Fruit fly (Drosophila melanogaster) whole organism, embryonic: Measurements from ENCODE around the gene CG45081.
A peak's percentile ranks its signal among the peaks of the same experiment; 100 is the strongest.

Source experiments
- CG13287 ChIP-seq: fragments of 200-800 bp; sonication (Bioruptor generic); IDR thresholded peaks from 2 replicates; pipeline ENCODE4 v1.3.6; 2022; ENCODE audit warnings: missing biosample characterization, missing genetic modification characterization; ENCODE audit not compliant: partially characterized antibody
- CG13894 ChIP-seq: fragments of 200-800 bp; sonication (Bioruptor generic); optimal IDR thresholded peaks from 3 replicates; lab custom pipeline; 2018; ENCODE audit warnings: missing biosample characterization, mild to moderate bottlenecking, missing genetic modification characterization, moderate library complexity
- CG1603 ChIP-seq: fragments of 200-800 bp; sonication (Bioruptor generic); optimal IDR thresholded peaks from 2 replicates; lab custom pipeline; 2019; ENCODE audit warnings: missing biosample characterization, mild to moderate bottlenecking, missing genetic modification characterization, moderate library complexity
- CG17328 ChIP-seq: fragments of 200-800 bp; sonication (Bioruptor generic); IDR thresholded peaks from 2 replicates; pipeline ENCODE4 v1.3.6; 2022; ENCODE audit warnings: missing biosample characterization, missing genetic modification characterization
- CG17385 ChIP-seq: fragments of 200-800 bp; sonication (Bioruptor generic); optimal IDR thresholded peaks from 3 replicates; lab custom pipeline; 2018; ENCODE audit warnings: missing biosample characterization, mild to moderate bottlenecking, missing genetic modification characterization
- CG17912 ChIP-seq: fragments of 200-800 bp; sonication (Bioruptor generic); optimal IDR thresholded peaks from 2 replicates; lab custom pipeline; 2018; ENCODE audit warnings: missing biosample characterization, mild to moderate bottlenecking, missing genetic modification characterization
- CG18599 ChIP-seq: fragments of 200-800 bp; sonication (Bioruptor generic); optimal IDR thresholded peaks from 3 replicates; lab custom pipeline; 2017; ENCODE audit warnings: missing biosample characterization, missing genetic modification characterization, mild to moderate bottlenecking, moderate library complexity, missing genetic modification reagents
- CG2889 ChIP-seq: fragments of 200-800 bp; sonication (Bioruptor generic); IDR thresholded peaks from 3 replicates; pipeline ENCODE4 v1.3.6; 2022; ENCODE audit warnings: missing biosample characterization, missing genetic modification characterization
- CG30020 ChIP-seq: fragments of 200-800 bp; optimal IDR thresholded peaks from 2 replicates; lab custom pipeline; 2019; ENCODE audit warnings: missing biosample characterization, mild to moderate bottlenecking, missing genetic modification characterization, moderate library complexity
- CG31365 ChIP-seq: fragments of 200-800 bp; sonication (Bioruptor generic); optimal IDR thresholded peaks from 2 replicates; lab custom pipeline; 2018; ENCODE audit warnings: missing biosample characterization, mild to moderate bottlenecking, missing genetic modification characterization
- CG32767 ChIP-seq: fragments of 200-800 bp; sonication (Bioruptor generic); IDR thresholded peaks from 2 replicates; pipeline ENCODE4 v1.3.6; 2022; ENCODE audit warnings: missing biosample characterization, missing genetic modification characterization
- CG6765 ChIP-seq: fragments of 200-800 bp; sonication (Bioruptor generic); optimal IDR thresholded peaks from 3 replicates; lab custom pipeline; 2017; ENCODE audit warnings: missing biosample characterization, mild to moderate bottlenecking, missing genetic modification characterization
- CG7928 ChIP-seq: fragments of 200-800 bp; sonication (Bioruptor generic); optimal IDR thresholded peaks from 2 replicates; lab custom pipeline; 2017; ENCODE audit warnings: missing biosample characterization, mild to moderate bottlenecking, missing genetic modification characterization
- CG9727 ChIP-seq: fragments of 200-800 bp; sonication (Bioruptor generic); optimal IDR thresholded peaks from 3 replicates; lab custom pipeline; 2017; ENCODE audit warnings: missing biosample characterization, mild to moderate bottlenecking, missing genetic modification characterization
- CrebB ChIP-seq: fragments of 200-800 bp; sonication (Bioruptor generic); optimal IDR thresholded peaks from 3 replicates; lab custom pipeline; 2018; ENCODE audit warnings: missing biosample characterization, mild to moderate bottlenecking, missing genetic modification characterization
- Deaf1 ChIP-seq: fragments of 200-800 bp; optimal IDR thresholded peaks from 3 replicates; lab custom pipeline; 2019; ENCODE audit warnings: missing biosample characterization, mild to moderate bottlenecking, missing genetic modification characterization, moderate library complexity
- Dip2 ChIP-seq: fragments of 200-800 bp; sonication (Bioruptor generic); IDR thresholded peaks from 2 replicates; pipeline ENCODE4 v1.3.6; 2022; ENCODE audit warnings: missing biosample characterization, missing genetic modification characterization
- Drgx ChIP-seq: fragments of 200-800 bp; sonication (Bioruptor generic); IDR thresholded peaks from 2 replicates; pipeline ENCODE4 v1.3.6; 2022; ENCODE audit warnings: missing biosample characterization, missing genetic modification characterization
- E2f2 ChIP-seq: fragments of 200-800 bp; sonication (Bioruptor generic); IDR thresholded peaks from 2 replicates; pipeline ENCODE4 v1.3.6; 2022; ENCODE audit warnings: missing biosample characterization, missing genetic modification characterization
- ERR ChIP-seq: fragments of 200-800 bp; sonication (Bioruptor generic); optimal IDR thresholded peaks from 2 replicates; lab custom pipeline; 2016; ENCODE audit warnings: missing biosample characterization, missing genetic modification characterization
- Ets65A ChIP-seq: fragments of 200-800 bp; sonication (Bioruptor generic); peaks from one replicate; lab custom pipeline; 2016; ENCODE audit warnings: missing biosample characterization, missing genetic modification characterization
- HLH3B ChIP-seq: fragments of 200-800 bp; sonication (Bioruptor generic); IDR thresholded peaks from 2 replicates; pipeline ENCODE4 v1.3.6; 2022; ENCODE audit warnings: missing biosample characterization, missing genetic modification characterization
- Lim3 ChIP-seq: fragments of 200-800 bp; sonication (Bioruptor generic); IDR thresholded peaks from 2 replicates; pipeline ENCODE4 v1.3.6; 2022; ENCODE audit warnings: missing biosample characterization, missing genetic modification characterization
- MTF-1 ChIP-seq: fragments of 200-800 bp; sonication (Bioruptor generic); optimal IDR thresholded peaks from 2 replicates; lab custom pipeline; 2018; ENCODE audit warnings: missing biosample characterization, mild to moderate bottlenecking, missing genetic modification characterization, borderline replicate concordance
- Med ChIP-seq: fragments of 200-800 bp; sonication (Bioruptor generic); peaks from one replicate; lab custom pipeline; 2016; ENCODE audit warnings: missing biosample characterization, missing genetic modification characterization, mild to moderate bottlenecking, inconsistent platforms, moderate library complexity
- Opbp ChIP-seq: fragments of 200-800 bp; sonication (Bioruptor generic); IDR thresholded peaks from 3 replicates; pipeline ENCODE4 v1.3.6; 2022; ENCODE audit warnings: missing biosample characterization, missing genetic modification characterization; ENCODE audit not compliant: partially characterized antibody
- Sin3A ChIP-seq: fragments of >200 bp; optimal IDR thresholded peaks from 2 replicates; lab custom pipeline; 2018
- ab ChIP-seq: fragments of 200-800 bp; sonication (Bioruptor generic); optimal IDR thresholded peaks from 2 replicates; lab custom pipeline; 2016; ENCODE audit warnings: missing biosample characterization, missing genetic modification characterization
- al ChIP-seq: fragments of 200-800 bp; sonication (Bioruptor generic); IDR thresholded peaks from 2 replicates; pipeline ENCODE4 v1.3.6; 2022; ENCODE audit warnings: missing biosample characterization, missing genetic modification characterization
- ash1 ChIP-seq: fragments of 200-800 bp; sonication (Bioruptor generic); optimal IDR thresholded peaks from 2 replicates; lab custom pipeline; 2018; ENCODE audit warnings: missing biosample characterization, mild to moderate bottlenecking, missing genetic modification characterization
- bowl ChIP-seq: fragments of 200-800 bp; sonication (Bioruptor generic); IDR thresholded peaks from 2 replicates; pipeline ENCODE4 v1.3.6; 2022; ENCODE audit warnings: missing biosample characterization, missing genetic modification characterization
- ci ChIP-seq: fragments of 200-800 bp; sonication (Bioruptor generic); IDR thresholded peaks from 3 replicates; pipeline ENCODE4 v1.3.6; 2022; ENCODE audit warnings: missing biosample characterization, missing genetic modification characterization
- corto ChIP-seq: fragments of 200-800 bp; sonication (Bioruptor generic); optimal IDR thresholded peaks from 2 replicates; lab custom pipeline; 2016; ENCODE audit warnings: missing biosample characterization, mild to moderate bottlenecking, missing genetic modification characterization, moderate library complexity
- crol ChIP-seq: fragments of 200-800 bp; sonication (Bioruptor generic); IDR thresholded peaks from 2 replicates; pipeline ENCODE4 v1.3.6; 2022; ENCODE audit warnings: missing biosample characterization, missing genetic modification characterization
- dmrt99B ChIP-seq: fragments of 200-800 bp; sonication (Bioruptor generic); optimal IDR thresholded peaks from 2 replicates; lab custom pipeline; 2018; ENCODE audit warnings: missing biosample characterization, mild to moderate bottlenecking, missing genetic modification characterization, moderate library complexity
- gro ChIP-seq: fragments of 200-800 bp; sonication (Bioruptor generic); optimal IDR thresholded peaks from 2 replicates; lab custom pipeline; 2016; ENCODE audit warnings: missing biosample characterization, missing genetic modification characterization
- mld ChIP-seq: fragments of 200-800 bp; sonication (Bioruptor generic); IDR thresholded peaks from 3 replicates; pipeline ENCODE4 v1.3.6; 2022; ENCODE audit warnings: missing biosample characterization, missing genetic modification characterization; ENCODE audit not compliant: partially characterized antibody
- org-1 ChIP-seq: fragments of 200-800 bp; sonication (Bioruptor generic); optimal IDR thresholded peaks from 2 replicates; lab custom pipeline; 2017; ENCODE audit warnings: missing biosample characterization, missing genetic modification characterization
- pfk ChIP-seq: fragments of 200-800 bp; sonication (Bioruptor generic); optimal IDR thresholded peaks from 2 replicates; lab custom pipeline; 2018; ENCODE audit warnings: missing biosample characterization, mild to moderate bottlenecking, missing genetic modification characterization, moderate library complexity
- pita ChIP-seq: fragments of 200-800 bp; sonication (Bioruptor generic); optimal IDR thresholded peaks from 2 replicates; lab custom pipeline; 2017; ENCODE audit warnings: missing biosample characterization, mild to moderate bottlenecking, missing genetic modification characterization
- ranshi ChIP-seq: fragments of 200-800 bp; sonication (Bioruptor generic); IDR thresholded peaks from 2 replicates; pipeline ENCODE4 v1.3.6; 2022; ENCODE audit warnings: missing biosample characterization, missing genetic modification characterization
- run ChIP-seq: fragments of 200-800 bp; sonication (Bioruptor generic); optimal IDR thresholded peaks from 3 replicates; lab custom pipeline; 2018; ENCODE audit warnings: missing biosample characterization, mild to moderate bottlenecking, missing genetic modification characterization
- sens-2 ChIP-seq: fragments of 200-800 bp; sonication (Bioruptor generic); IDR thresholded peaks from 2 replicates; pipeline ENCODE4 v1.3.6; 2022; ENCODE audit warnings: missing biosample characterization, missing genetic modification characterization
- sr ChIP-seq: fragments of 200-800 bp; sonication (Bioruptor generic); IDR thresholded peaks from 3 replicates; pipeline ENCODE4 v1.3.6; 2022; ENCODE audit warnings: missing biosample characterization, missing genetic modification characterization
- wek ChIP-seq: fragments of 200-800 bp; sonication (Bioruptor generic); optimal IDR thresholded peaks from 3 replicates; lab custom pipeline; 2018; ENCODE audit warnings: missing biosample characterization, mild to moderate bottlenecking, missing genetic modification characterization, moderate library complexity
- wor ChIP-seq: fragments of 200-800 bp; sonication (Bioruptor generic); IDR thresholded peaks from 2 replicates; pipeline ENCODE4 v1.3.6; 2022; ENCODE audit warnings: missing biosample characterization, missing genetic modification characterization

CG45081 gene

DNA sequence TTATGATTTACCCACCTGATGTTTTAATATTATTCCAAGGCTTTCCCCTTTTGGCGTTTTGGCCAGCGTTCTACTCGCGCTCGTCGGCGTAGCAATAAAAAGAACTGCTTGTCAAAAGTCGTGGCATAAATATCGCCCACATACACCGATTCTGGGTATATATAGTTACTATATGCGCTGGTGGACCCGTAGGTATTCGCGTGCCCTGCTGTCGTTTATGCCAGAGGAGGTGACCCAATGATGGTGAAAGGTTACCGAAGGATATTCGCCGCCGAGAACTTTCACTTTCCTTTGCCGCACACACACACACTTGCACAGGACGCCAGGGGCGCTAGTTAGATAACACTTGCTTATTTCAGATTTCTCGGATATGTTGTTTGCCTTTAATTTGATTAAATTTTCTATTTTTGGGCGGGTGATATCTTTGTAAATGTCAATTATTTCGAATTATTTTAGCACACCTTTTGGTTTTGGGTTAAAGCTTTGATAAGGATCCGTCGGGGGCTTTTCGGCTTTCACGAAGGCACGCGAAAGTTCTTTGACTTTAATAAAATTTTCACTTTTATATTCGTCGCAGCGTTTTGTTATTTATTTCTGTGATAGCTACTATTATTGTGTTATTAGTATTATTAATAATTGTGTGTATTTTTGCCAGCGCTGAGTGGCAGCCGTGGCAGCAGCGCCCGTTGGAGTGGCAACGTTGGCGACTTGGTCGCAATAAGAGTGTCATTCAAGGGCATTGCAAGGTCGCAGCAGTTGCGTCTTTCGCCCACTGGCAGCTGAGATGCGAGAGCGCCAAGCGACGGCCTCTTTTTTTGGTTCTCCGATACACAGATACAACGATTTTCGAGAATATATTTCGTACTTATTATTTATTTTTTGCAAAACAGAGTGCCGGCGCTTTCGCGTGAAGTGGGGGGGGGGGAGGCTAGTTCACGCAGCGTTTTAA is 25.9 kb downstream of the CG45081 start:
- peak; percentile 95 for TF ChIP-seq ERR (GFP tag; lab: Kevin White, UChicago)
- peak; percentile 7 for TF ChIP-seq Deaf1 (tag; lab: Kevin White, UChicago)
- TF ChIP-seq Sin3A (lab: Kevin White, UChicago): no peak
- no peak for TF ChIP-seq CG6765 (GFP tag; lab: Kevin White, UChicago)
- TF ChIP-seq Ets65A (GFP tag; lab: Kevin White, UChicago): peak; percentile 35
- TF ChIP-seq CG9727 (GFP tag; lab: Kevin White, UChicago): no peak
- TF ChIP-seq sr (GFP tag; lab: Robert Waterston, UW): peak; percentile 49
- TF ChIP-seq ci: no peak
- no peak for TF ChIP-seq E2f2 (GFP tag; lab: Robert Waterston, UW)
- TF ChIP-seq mld (GFP tag; lab: Robert Waterston, UW): 0 out of 3 replicates have a peak, but pooled peaks have one; percentile 32
- TF ChIP-seq CG13894 (tag; lab: Kevin White, UChicago): peak; percentile 78
- no peak for TF ChIP-seq bowl (GFP tag; lab: Robert Waterston, UW)
- peak; percentile 72 for TF ChIP-seq Med (GFP tag; lab: Kevin White, UChicago)
- no peak for TF ChIP-seq ash1

DNA sequence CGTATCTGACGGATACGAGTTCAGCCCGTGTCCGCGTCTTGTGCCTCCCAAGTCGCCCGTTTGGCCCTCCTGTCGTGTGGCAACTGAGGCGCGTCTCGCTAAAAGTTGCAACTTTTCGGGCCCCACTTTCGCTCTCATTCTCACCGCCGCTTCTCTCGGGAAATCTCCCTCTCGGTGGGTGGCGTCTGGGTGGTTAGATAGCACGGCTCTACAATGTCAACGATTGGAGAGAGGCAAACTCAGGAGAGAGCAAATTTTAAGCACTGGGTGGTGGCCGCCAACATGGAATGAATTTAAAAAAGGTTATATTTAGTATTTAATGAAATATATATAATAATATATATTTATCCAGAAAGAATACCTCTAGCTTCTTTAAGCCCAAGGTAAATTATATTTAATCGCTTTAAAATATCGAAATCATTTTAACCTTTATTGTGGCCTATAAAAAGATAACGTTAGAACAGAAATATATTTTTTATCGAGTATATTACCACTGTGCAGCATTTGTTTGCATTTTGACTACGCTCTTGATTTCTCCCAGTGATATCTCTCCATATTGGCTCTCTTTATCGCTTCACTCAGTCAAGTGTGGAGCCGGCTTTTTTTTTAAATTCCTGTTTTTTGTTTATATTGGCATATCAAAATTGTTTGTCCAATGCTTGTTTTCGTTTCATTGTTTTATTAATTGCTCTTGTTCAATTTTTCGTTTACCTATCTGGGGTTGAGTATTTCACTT is 26.7 kb downstream of the CG45081 start, which contains the start of gene Gbs-76A:
Gene Gbs-76A, minus strand, starts transcription at position 327 of the 736 bp plus-strand sequence.
- TF ChIP-seq wek (GFP tag; lab: Kevin White, UChicago): no peak
- TF ChIP-seq bowl (GFP tag; lab: Robert Waterston, UW): no peak
- TF ChIP-seq ab (GFP tag; lab: Kevin White, UChicago): no peak
- TF ChIP-seq Opbp (GFP tag; lab: Robert Waterston, UW): no peak
- TF ChIP-seq CG17912 (GFP tag; lab: Kevin White, UChicago): no peak
- TF ChIP-seq org-1 (GFP tag; lab: Kevin White, UChicago): peak; percentile 60
- TF ChIP-seq wor (GFP tag; lab: Robert Waterston, UW): peak; percentile 59
- TF ChIP-seq CG13287 (GFP tag; lab: Robert Waterston, UW): peak; percentile 67
- TF ChIP-seq pfk (GFP tag; lab: Kevin White, UChicago): peak; percentile 28
- no peak for TF ChIP-seq pita
- TF ChIP-seq CG1603 (tag; lab: Kevin White, UChicago): peak; percentile 30
- no peak for TF ChIP-seq Dip2 (GFP tag; lab: Robert Waterston, UW)
- TF ChIP-seq CrebB (tag; lab: Kevin White, UChicago): peak; percentile 52
- TF ChIP-seq CG18599: peak; percentile 93
- no peak for TF ChIP-seq CG31365
- TF ChIP-seq gro (GFP tag; lab: Kevin White, UChicago): no peak
- TF ChIP-seq HLH3B (GFP tag; lab: Robert Waterston, UW): peak; percentile 60; the same call in 1 of the 2 replicates
- TF ChIP-seq al (GFP tag; lab: Robert Waterston, UW): peak; percentile 67
- peak; percentile 49 for TF ChIP-seq CG30020 (tag; lab: Kevin White, UChicago)
- peak; percentile 85 for TF ChIP-seq CG17385 (GFP tag; lab: Kevin White, UChicago)
- peak; percentile 91 for TF ChIP-seq Drgx
- TF ChIP-seq CG32767 (GFP tag; lab: Robert Waterston, UW): peak; percentile 75
- TF ChIP-seq Lim3 (GFP tag; lab: Robert Waterston, UW): no peak
- peak; percentile 81 for TF ChIP-seq run (tag; lab: Kevin White, UChicago)
- TF ChIP-seq dmrt99B (tag; lab: Kevin White, UChicago): peak; percentile 90
- TF ChIP-seq CG7928: no peak
- peak; percentile 43 for TF ChIP-seq crol (GFP tag; lab: Robert Waterston, UW)
- TF ChIP-seq CG17328 (GFP tag; lab: Robert Waterston, UW): peak; percentile 62
- no peak for TF ChIP-seq MTF-1 (GFP tag; lab: Kevin White, UChicago)
- peak; percentile 78 for TF ChIP-seq corto
- TF ChIP-seq ranshi (GFP tag; lab: Robert Waterston, UW): peak; percentile 27; the same call in 1 of the 2 replicates
- no peak for TF ChIP-seq ash1
- no peak for TF ChIP-seq sens-2 (GFP tag; lab: Robert Waterston, UW)
- peak; percentile 56; the same call in 1 of the 3 replicates for TF ChIP-seq CG2889 (GFP tag; lab: Robert Waterston, UW)
